Fruit fly (Drosophila melanogaster) whole organism, embryonic: ENCODE measurements around the gene CG31075.
A peak's percentile ranks its signal among the peaks of the same experiment; 100 is the strongest.

Source experiments
- Abd-B ChIP-seq: fragments of 200-800 bp; sonication (Bioruptor generic); optimal IDR thresholded peaks from 2 replicates; lab custom pipeline; 2018; ENCODE audit warnings: missing biosample characterization, mild to moderate bottlenecking, missing genetic modification characterization, moderate library complexity
- Antp ChIP-seq: fragments of 200-800 bp; sonication (Bioruptor generic); optimal IDR thresholded peaks from 3 replicates; lab custom pipeline; 2016; ENCODE audit warnings: missing biosample characterization, missing genetic modification characterization
- B-H2 ChIP-seq: fragments of 200-800 bp; sonication (Bioruptor generic); optimal IDR thresholded peaks from 2 replicates; lab custom pipeline; 2018; ENCODE audit warnings: missing biosample characterization, mild to moderate bottlenecking, missing genetic modification characterization
- Blimp-1 ChIP-seq: fragments of 200-800 bp; sonication (Bioruptor generic); optimal IDR thresholded peaks from 3 replicates; lab custom pipeline; 2018; ENCODE audit warnings: missing biosample characterization, missing genetic modification characterization, mild to moderate bottlenecking, moderate library complexity, missing genetic modification reagents
- BtbVII ChIP-seq: fragments of 200-800 bp; sonication (Bioruptor generic); optimal IDR thresholded peaks from 3 replicates; lab custom pipeline; 2017; ENCODE audit warnings: missing biosample characterization, mild to moderate bottlenecking, missing genetic modification characterization
- CG10321 ChIP-seq: fragments of 200-800 bp; sonication (Bioruptor generic); IDR thresholded peaks from 2 replicates; pipeline ENCODE4 v1.3.6; 2022; ENCODE audit warnings: missing biosample characterization, missing genetic modification characterization
- CG10366 ChIP-seq: fragments of 200-800 bp; sonication (Bioruptor generic); IDR thresholded peaks from 2 replicates; pipeline ENCODE4 v1.3.6; 2022; ENCODE audit warnings: missing biosample characterization, missing genetic modification characterization
- CG10959 ChIP-seq: fragments of 200-800 bp; sonication (Bioruptor generic); IDR thresholded peaks from 2 replicates; pipeline ENCODE4 v1.3.6; 2022; ENCODE audit warnings: missing biosample characterization, missing genetic modification characterization
- CG11085 ChIP-seq: fragments of 200-800 bp; sonication (Bioruptor generic); IDR thresholded peaks from 2 replicates; pipeline ENCODE4 v1.3.6; 2022; ENCODE audit warnings: missing biosample characterization, missing genetic modification characterization
- CG11093 ChIP-seq: fragments of 200-800 bp; sonication (Bioruptor generic); IDR thresholded peaks from 3 replicates; pipeline ENCODE4 v1.3.6; 2022; ENCODE audit warnings: missing biosample characterization, missing genetic modification characterization
- CG12391 ChIP-seq: fragments of 200-800 bp; sonication (Bioruptor generic); optimal IDR thresholded peaks from 3 replicates; lab custom pipeline; 2018; ENCODE audit warnings: missing biosample characterization, mild to moderate bottlenecking, missing genetic modification characterization, moderate library complexity
- CG1602 ChIP-seq: fragments of 200-800 bp; sonication (Bioruptor generic); optimal IDR thresholded peaks from 3 replicates; lab custom pipeline; 2016; ENCODE audit warnings: missing biosample characterization, missing genetic modification characterization
- CG16779 ChIP-seq: fragments of 200-800 bp; sonication (Bioruptor generic); IDR thresholded peaks from 2 replicates; pipeline ENCODE4 v1.3.6; 2022; ENCODE audit warnings: missing biosample characterization, missing genetic modification characterization
- CG17186 ChIP-seq: fragments of 200-800 bp; sonication (Bioruptor generic); optimal IDR thresholded peaks from 3 replicates; lab custom pipeline; 2017; ENCODE audit warnings: missing biosample characterization, missing genetic modification reagents, missing genetic modification characterization
- CG2678 ChIP-seq: fragments of 200-800 bp; sonication (Bioruptor generic); optimal IDR thresholded peaks from 3 replicates; lab custom pipeline; 2019; ENCODE audit warnings: missing biosample characterization, mild to moderate bottlenecking, missing genetic modification characterization, moderate library complexity
- CG3065 ChIP-seq: fragments of 200-800 bp; sonication (Bioruptor generic); optimal IDR thresholded peaks from 2 replicates; lab custom pipeline; 2016; ENCODE audit warnings: missing biosample characterization, missing genetic modification characterization
- CG3407 ChIP-seq: fragments of 200-800 bp; sonication (Bioruptor generic); optimal IDR thresholded peaks from 2 replicates; lab custom pipeline; 2018; ENCODE audit warnings: missing biosample characterization, mild to moderate bottlenecking, missing genetic modification characterization
- CG34224 ChIP-seq: fragments of 200-800 bp; sonication (Bioruptor generic); IDR thresholded peaks from 3 replicates; pipeline ENCODE4 v1.3.6; 2022; ENCODE audit warnings: missing biosample characterization, missing genetic modification characterization; ENCODE audit not compliant: partially characterized antibody
- CG3847 ChIP-seq: fragments of 200-800 bp; sonication (Bioruptor generic); IDR thresholded peaks from 2 replicates; pipeline ENCODE4 v1.3.6; 2022; ENCODE audit warnings: missing biosample characterization, missing genetic modification characterization
- CG3995 ChIP-seq: fragments of 200-800 bp; sonication (Bioruptor generic); optimal IDR thresholded peaks from 3 replicates; lab custom pipeline; 2016; ENCODE audit warnings: missing biosample characterization, missing genetic modification characterization
- CG6813 ChIP-seq: fragments of 200-800 bp; sonication (Bioruptor generic); optimal IDR thresholded peaks from 2 replicates; lab custom pipeline; 2017; ENCODE audit warnings: missing biosample characterization, missing genetic modification characterization, mild to moderate bottlenecking, moderate library complexity, missing genetic modification reagents
- CG7271 ChIP-seq: fragments of 200-800 bp; sonication (Bioruptor generic); optimal IDR thresholded peaks from 2 replicates; lab custom pipeline; 2018; ENCODE audit warnings: missing biosample characterization, mild to moderate bottlenecking, missing genetic modification characterization, moderate library complexity
- Chrac-16 ChIP-seq: fragments of 200-800 bp; sonication (Bioruptor generic); optimal IDR thresholded peaks from 3 replicates; lab custom pipeline; 2016; ENCODE audit warnings: missing biosample characterization, missing genetic modification characterization
- Fer2 ChIP-seq: fragments of 200-800 bp; sonication (Bioruptor generic); optimal IDR thresholded peaks from 2 replicates; lab custom pipeline; 2018; ENCODE audit warnings: missing biosample characterization, mild to moderate bottlenecking, missing genetic modification characterization, moderate library complexity
- Fer3 ChIP-seq: fragments of 200-800 bp; sonication (Bioruptor generic); optimal IDR thresholded peaks from 2 replicates; lab custom pipeline; 2018; ENCODE audit warnings: missing biosample characterization, mild to moderate bottlenecking, missing genetic modification characterization, moderate library complexity
- Gug ChIP-seq: fragments of 200-800 bp; sonication (Bioruptor generic); IDR thresholded peaks from 4 replicates; pipeline ENCODE4 v1.3.6; 2022; ENCODE audit warnings: missing biosample characterization, missing genetic modification characterization
- H15 ChIP-seq: fragments of 200-800 bp; sonication (Bioruptor generic); IDR thresholded peaks from 3 replicates; pipeline ENCODE4 v1.3.6; 2022; ENCODE audit warnings: missing biosample characterization, missing genetic modification characterization
- HLH3B ChIP-seq: fragments of 200-800 bp; sonication (Bioruptor generic); IDR thresholded peaks from 2 replicates; pipeline ENCODE4 v1.3.6; 2022; ENCODE audit warnings: missing biosample characterization, missing genetic modification characterization
- Nf-YA ChIP-seq: fragments of 200-800 bp; sonication (Bioruptor generic); IDR thresholded peaks from 2 replicates; pipeline ENCODE4 v1.3.6; 2022; ENCODE audit warnings: missing biosample characterization, missing genetic modification characterization
- Nf-YC ChIP-seq: fragments of 200-800 bp; optimal IDR thresholded peaks from 3 replicates; lab custom pipeline; 2019; ENCODE audit warnings: missing biosample characterization, mild to moderate bottlenecking, missing genetic modification characterization, moderate library complexity
- Ravus ChIP-seq: fragments of 200-800 bp; sonication (Bioruptor generic); IDR thresholded peaks from 2 replicates; pipeline ENCODE4 v1.3.6; 2022; ENCODE audit warnings: missing biosample characterization, missing genetic modification characterization
- Scr ChIP-seq: fragments of 200-800 bp; sonication (Bioruptor generic); IDR thresholded peaks from 2 replicates; pipeline ENCODE4 v1.3.6; 2022; ENCODE audit warnings: missing biosample characterization, missing genetic modification characterization; ENCODE audit not compliant: partially characterized antibody
- Sry-δ ChIP-seq: fragments of 200-800 bp; sonication (Bioruptor generic); optimal IDR thresholded peaks from 2 replicates; lab custom pipeline; 2016; ENCODE audit warnings: missing biosample characterization, missing genetic modification characterization
- Trl ChIP-seq, 3 experiments: fragments of >200 bp in 2 of 3; fragments of 200-800 bp in 1 of 3; sonication (Bioruptor generic) in 1 of 3; optimal IDR thresholded peaks; 2 replicates in 1 of 3; 3 replicates in 2 of 3; lab custom pipeline; 2016 to 2017; ENCODE audit warnings: missing biosample characterization in 1 of 3, missing genetic modification characterization in 1 of 3
- az2 ChIP-seq: fragments of 200-800 bp; sonication (Bioruptor generic); optimal IDR thresholded peaks from 3 replicates; lab custom pipeline; 2016; ENCODE audit warnings: missing biosample characterization, missing genetic modification characterization
- bbx ChIP-seq: fragments of 200-800 bp; sonication (Bioruptor generic); IDR thresholded peaks from 2 replicates; pipeline ENCODE4 v1.3.6; 2022; ENCODE audit warnings: missing biosample characterization, missing genetic modification characterization; ENCODE audit not compliant: partially characterized antibody
- dan ChIP-seq: fragments of 200-800 bp; sonication (Bioruptor generic); IDR thresholded peaks from 2 replicates; pipeline ENCODE4 v1.3.6; 2022; ENCODE audit warnings: missing biosample characterization, missing genetic modification characterization
- dmrt99B ChIP-seq: fragments of 200-800 bp; sonication (Bioruptor generic); optimal IDR thresholded peaks from 2 replicates; lab custom pipeline; 2018; ENCODE audit warnings: missing biosample characterization, mild to moderate bottlenecking, missing genetic modification characterization, moderate library complexity
- eyg ChIP-seq: fragments of 200-800 bp; sonication (Bioruptor generic); optimal IDR thresholded peaks from 3 replicates; lab custom pipeline; 2016; ENCODE audit warnings: missing biosample characterization, missing genetic modification characterization
- fd102C ChIP-seq: fragments of 200-800 bp; sonication (Bioruptor generic); optimal IDR thresholded peaks from 2 replicates; lab custom pipeline; 2018; ENCODE audit warnings: missing biosample characterization, mild to moderate bottlenecking, missing genetic modification characterization, moderate library complexity
- ftz-f1 ChIP-seq: fragments of 200-800 bp; sonication (Bioruptor generic); optimal IDR thresholded peaks from 2 replicates; lab custom pipeline; 2016; ENCODE audit warnings: missing biosample characterization, missing genetic modification characterization
- fu2 ChIP-seq: fragments of 200-800 bp; sonication (Bioruptor generic); optimal IDR thresholded peaks from 2 replicates; lab custom pipeline; 2016; ENCODE audit warnings: missing biosample characterization, missing genetic modification characterization
- lab ChIP-seq: fragments of 200-800 bp; sonication (Bioruptor generic); optimal IDR thresholded peaks from 3 replicates; lab custom pipeline; 2017; ENCODE audit warnings: missing biosample characterization, missing genetic modification characterization, mild to moderate bottlenecking, moderate library complexity, missing genetic modification reagents
- nerfin-1 ChIP-seq: fragments of 200-800 bp; sonication (Bioruptor generic); optimal IDR thresholded peaks from 3 replicates; lab custom pipeline; 2019; ENCODE audit warnings: missing biosample characterization, mild to moderate bottlenecking, missing genetic modification characterization, moderate library complexity
- nmo ChIP-seq: fragments of 200-800 bp; sonication (Bioruptor generic); optimal IDR thresholded peaks from 2 replicates; lab custom pipeline; 2018; ENCODE audit warnings: missing biosample characterization, mild to moderate bottlenecking, missing genetic modification characterization, moderate library complexity
- sd ChIP-seq: fragments of 200-800 bp; sonication (Bioruptor generic); optimal IDR thresholded peaks from 3 replicates; lab custom pipeline; 2018; ENCODE audit warnings: missing biosample characterization, mild to moderate bottlenecking, missing genetic modification characterization, moderate library complexity
- sima ChIP-seq: fragments of 200-800 bp; sonication (Bioruptor generic); optimal IDR thresholded peaks from 2 replicates; lab custom pipeline; 2016; ENCODE audit warnings: missing biosample characterization, missing genetic modification characterization
- slbo ChIP-seq: fragments of 200-800 bp; sonication (Bioruptor generic); IDR thresholded peaks from 2 replicates; pipeline ENCODE4 v1.3.6; 2022; ENCODE audit warnings: missing biosample characterization, missing genetic modification characterization
- trem ChIP-seq: fragments of 200-800 bp; optimal IDR thresholded peaks from 3 replicates; lab custom pipeline; 2019; ENCODE audit warnings: missing biosample characterization, mild to moderate bottlenecking, missing genetic modification characterization, moderate library complexity
- usp ChIP-seq: fragments of >200 bp; optimal IDR thresholded peaks from 2 replicates; lab custom pipeline; 2017; ENCODE audit warnings: missing biosample characterization, missing genetic modification characterization

CG31075 gene

DNA sequence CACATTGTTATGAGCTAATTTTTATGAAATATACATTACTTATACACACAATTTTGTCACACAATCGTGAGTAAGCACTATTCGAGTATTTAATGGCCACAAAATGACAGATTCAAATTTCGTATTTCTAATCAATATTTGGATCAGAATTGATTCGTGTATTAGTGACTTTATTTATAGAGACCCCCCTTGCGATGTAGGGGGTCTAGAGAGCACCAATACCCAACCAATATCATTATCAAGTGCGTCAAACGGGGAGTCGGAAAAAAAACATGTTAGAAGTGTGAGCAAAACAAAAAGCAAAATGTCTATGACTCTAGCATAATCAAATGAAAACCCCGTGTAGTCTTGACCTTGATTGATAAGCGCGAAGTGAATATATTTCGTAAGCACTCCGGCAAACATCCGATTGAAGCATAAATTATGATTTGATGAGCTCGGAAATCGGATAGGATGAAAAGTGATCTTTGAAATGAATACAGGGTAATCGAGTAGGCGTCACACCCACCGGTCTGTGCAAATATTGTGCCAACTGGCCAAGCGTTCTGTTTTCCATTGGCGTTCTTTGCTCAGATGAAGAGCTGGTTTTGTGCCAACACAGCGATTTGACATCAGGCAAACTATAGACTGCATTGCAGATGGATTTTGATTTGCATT, 36.0 kb downstream of the CG31075 start (continued):
- TF ChIP-seq CG11093 (GFP tag; lab: Robert Waterston, UW) (no peak), CG10321 (GFP tag; lab: Robert Waterston, UW) (no peak), dmrt99B (tag; lab: Kevin White, UChicago) (peak; percentile 13), Gug (no peak), Chrac-16 (GFP tag; lab: Kevin White, UChicago) (peak; percentile 6), ftz-f1 (GFP tag; lab: Kevin White, UChicago) (peak; percentile 65), B-H2 (no peak), HLH3B (GFP tag; lab: Robert Waterston, UW) (no peak), H15 (no peak), CG3847 (GFP tag; lab: Robert Waterston, UW) (no peak), usp (GFP tag; lab: Kevin White, UChicago) (no peak), CG1602 (GFP tag; lab: Kevin White, UChicago) (no peak), CG16779 (GFP tag; lab: Robert Waterston, UW) (no peak), Sry-δ (GFP tag; lab: Kevin White, UChicago) (peak; percentile 13), CG3065 (GFP tag; lab: Kevin White, UChicago) (no peak), Fer2 (tag; lab: Kevin White, UChicago) (no peak), az2 (GFP tag; lab: Kevin White, UChicago) (no peak), Nf-YC (tag; lab: Kevin White, UChicago) (no peak), CG10366 (GFP tag; lab: Robert Waterston, UW) (no peak), nmo (no peak), fu2 (GFP tag; lab: Kevin White, UChicago) (no peak), sima (GFP tag; lab: Kevin White, UChicago) (no peak), Abd-B (GFP tag; lab: Kevin White, UChicago) (no peak), dan (no peak), CG2678 (peak; percentile 41), Blimp-1 (GFP tag; lab: Kevin White, UChicago) (no peak), CG6813 (peak; percentile 31), eyg (GFP tag; lab: Kevin White, UChicago) (no peak), lab (GFP tag; lab: Kevin White, UChicago) (peak; percentile 63), CG3995 (GFP tag; lab: Kevin White, UChicago) (peak; percentile 7), CG34224 (GFP tag; lab: Robert Waterston, UW) (no peak), CG17186 (GFP tag; lab: Kevin White, UChicago) (no peak), Scr (no peak), Nf-YA (GFP tag; lab: Robert Waterston, UW) (no peak), CG10959 (GFP tag; lab: Robert Waterston, UW) (no peak), bbx (GFP tag; lab: Robert Waterston, UW) (no peak), Antp (GFP tag; lab: Kevin White, UChicago) (no peak), fd102C (GFP tag; lab: Kevin White, UChicago) (no peak), CG3407 (GFP tag; lab: Kevin White, UChicago) (no peak), Ravus (GFP tag; lab: Robert Waterston, UW) (no peak), Fer3 (tag; lab: Kevin White, UChicago) (peak; percentile 25), Trl (optimal IDR thresholded peaks at IDR 0.05; lab: Kevin White, UChicago) (no peak), Trl (GFP tag; optimal IDR thresholded peaks at IDR 0.05; lab: Kevin White, UChicago) (no peak), CG12391 (tag; lab: Kevin White, UChicago) (peak; percentile 23), sd (no peak), CG11085 (GFP tag; lab: Robert Waterston, UW) (no peak), CG7271 (tag; lab: Kevin White, UChicago) (no peak), trem (tag; lab: Kevin White, UChicago) (no peak), nerfin-1 (no peak), slbo (GFP tag; lab: Robert Waterston, UW) (peak; percentile 42), BtbVII (peak; percentile 43)
